Worm (Caenorhabditis elegans) whole organism, mixed stage, embryonic: Measurements from ENCODE around the gene Y75B12A.2.

Source experiments
- M03D4.4 ChIP-seq: sonication (generic microtip); optimal IDR thresholded peaks from 2 replicates; lab custom pipeline; 2017; ENCODE audit warnings: mild to moderate bottlenecking, missing genetic modification characterization, missing compliant biosample characterization
- bed-3 ChIP-seq: fragments of 200-800 bp; sonication (Bioruptor generic); optimal IDR thresholded peaks from 3 replicates; lab custom pipeline; 2018; ENCODE audit warnings: mild to moderate bottlenecking, missing genetic modification characterization, moderate library complexity, missing compliant biosample characterization
- ceh-39 ChIP-seq: fragments of 150-350 bp; optimal IDR thresholded peaks from 2 replicates; lab custom pipeline; 2014; ENCODE audit warnings: missing biosample characterization, missing genetic modification characterization
- ceh-43 ChIP-seq: fragments of 200-800 bp; sonication (Bioruptor generic); optimal IDR thresholded peaks from 2 replicates; lab custom pipeline; 2018; ENCODE audit warnings: mild to moderate bottlenecking, missing genetic modification characterization, moderate library complexity, missing compliant biosample characterization
- ceh-83 ChIP-seq: fragments of 200-800 bp; sonication (Bioruptor generic); optimal IDR thresholded peaks from 2 replicates; lab custom pipeline; 2018; ENCODE audit warnings: mild to moderate bottlenecking, missing genetic modification characterization, missing compliant biosample characterization
- ces-1 ChIP-seq: fragments of 150-350 bp; optimal IDR thresholded peaks from 2 replicates; lab custom pipeline; 2014; ENCODE audit warnings: missing biosample characterization, missing genetic modification reagents, missing genetic modification characterization
- cnd-1 ChIP-seq: fragments of 200-800 bp; sonication (Bioruptor generic); optimal IDR thresholded peaks from 2 replicates; lab custom pipeline; 2018; ENCODE audit warnings: mild to moderate bottlenecking, missing genetic modification characterization, missing compliant biosample characterization
- drap-1 ChIP-seq: fragments of 200-800 bp; sonication (Bioruptor generic); optimal IDR thresholded peaks from 3 replicates; lab custom pipeline; 2018; ENCODE audit warnings: mild to moderate bottlenecking, missing genetic modification characterization, missing compliant biosample characterization
- elt-1 ChIP-seq: sonication (generic microtip); optimal IDR thresholded peaks from 2 replicates; lab custom pipeline; 2017; ENCODE audit warnings: missing genetic modification characterization, mild to moderate bottlenecking, missing compliant biosample characterization, antibody characterized with exemption, moderate library complexity, borderline replicate concordance; ENCODE audit not compliant: insufficient read depth
- elt-3 ChIP-seq: fragments of 150-350 bp; optimal IDR thresholded peaks from 2 replicates; lab custom pipeline; 2014; ENCODE audit warnings: missing biosample characterization, missing genetic modification characterization
- flh-1 ChIP-seq: fragments of 200-800 bp; sonication (Bioruptor generic); optimal IDR thresholded peaks from 2 replicates; lab custom pipeline; 2018; ENCODE audit warnings: mild to moderate bottlenecking, missing genetic modification characterization, moderate library complexity, missing compliant biosample characterization
- ham-2 ChIP-seq: fragments of 200-800 bp; sonication (Bioruptor generic); optimal IDR thresholded peaks from 2 replicates; lab custom pipeline; 2018; ENCODE audit warnings: mild to moderate bottlenecking, missing genetic modification characterization, missing compliant biosample characterization
- hlh-1 ChIP-seq: fragments of 150-350 bp; optimal IDR thresholded peaks from 2 replicates; lab custom pipeline; 2014; ENCODE audit warnings: missing biosample characterization, missing genetic modification reagents, missing genetic modification characterization
- lin-13 ChIP-seq: fragments of 150-350 bp; optimal IDR thresholded peaks from 2 replicates; lab custom pipeline; 2014; ENCODE audit warnings: missing biosample characterization, missing genetic modification characterization
- lin-32 ChIP-seq: fragments of 200-800 bp; sonication (Bioruptor generic); optimal IDR thresholded peaks from 2 replicates; lab custom pipeline; 2018; ENCODE audit warnings: mild to moderate bottlenecking, missing genetic modification characterization, missing compliant biosample characterization
- lsy-2 ChIP-seq: fragments of 150-350 bp; optimal IDR thresholded peaks from 2 replicates; lab custom pipeline; 2014; ENCODE audit warnings: missing biosample characterization, missing genetic modification characterization
- mab-5 ChIP-seq: fragments of 150-350 bp; optimal IDR thresholded peaks from 2 replicates; lab custom pipeline; 2014; ENCODE audit warnings: missing biosample characterization, missing genetic modification characterization
- mep-1 ChIP-seq: fragments of 150-350 bp; optimal IDR thresholded peaks from 2 replicates; lab custom pipeline; 2017; ENCODE audit warnings: missing biosample characterization, missing genetic modification reagents, missing genetic modification characterization, inconsistent platforms
- mls-2 ChIP-seq: sonication (generic microtip); optimal IDR thresholded peaks from 2 replicates; lab custom pipeline; 2016; ENCODE audit warnings: mild to moderate bottlenecking, missing genetic modification characterization, moderate library complexity, missing compliant biosample characterization
- nhr-237 ChIP-seq: fragments of 150-350 bp; optimal IDR thresholded peaks from 2 replicates; lab custom pipeline; 2014; ENCODE audit warnings: missing biosample characterization, missing genetic modification characterization
- nhr-28 ChIP-seq: fragments of 150-350 bp; optimal IDR thresholded peaks from 2 replicates; lab custom pipeline; 2014; ENCODE audit warnings: missing biosample characterization, missing genetic modification characterization
- nhr-76 ChIP-seq: sonication (generic microtip); optimal IDR thresholded peaks from 2 replicates; lab custom pipeline; 2017; ENCODE audit warnings: missing biosample characterization, missing genetic modification characterization
- pha-4 ChIP-seq: fragments of 150-350 bp; optimal IDR thresholded peaks from 2 replicates; lab custom pipeline; 2018; ENCODE audit warnings: missing biosample characterization, missing genetic modification reagents, missing genetic modification characterization
- sem-2 ChIP-seq: fragments of 200-800 bp; sonication (Bioruptor generic); optimal IDR thresholded peaks from 2 replicates; lab custom pipeline; 2018; ENCODE audit warnings: mild to moderate bottlenecking, missing genetic modification characterization, missing compliant biosample characterization
- snpc-4 ChIP-seq: fragments of 150-350 bp; optimal IDR thresholded peaks from 2 replicates; lab custom pipeline; 2014; ENCODE audit warnings: missing biosample characterization, missing genetic modification characterization
- sptf-1 ChIP-seq: sonication (generic microtip); optimal IDR thresholded peaks from 2 replicates; lab custom pipeline; 2017; ENCODE audit warnings: mild to moderate bottlenecking, missing genetic modification characterization, moderate library complexity, missing compliant biosample characterization
- tbx-8 ChIP-seq: fragments of 200-800 bp; sonication (Bioruptor generic); optimal IDR thresholded peaks from 2 replicates; lab custom pipeline; 2018; ENCODE audit warnings: mild to moderate bottlenecking, missing genetic modification characterization, moderate library complexity, missing compliant biosample characterization
- unc-120 ChIP-seq: sonication (generic microtip); optimal IDR thresholded peaks from 2 replicates; lab custom pipeline; 2017; ENCODE audit warnings: missing genetic modification characterization, missing compliant biosample characterization; ENCODE audit not compliant: poor library complexity, severe bottlenecking
- unc-39 ChIP-seq: fragments of 150-350 bp; optimal IDR thresholded peaks from 2 replicates; lab custom pipeline; 2014; ENCODE audit warnings: missing biosample characterization, missing genetic modification characterization
- unc-62 ChIP-seq: fragments of 150-350 bp; optimal IDR thresholded peaks from 2 replicates; lab custom pipeline; 2014; ENCODE audit warnings: missing biosample characterization, missing genetic modification reagents, missing genetic modification characterization
- zip-8 ChIP-seq: fragments of 150-350 bp; optimal IDR thresholded peaks from 2 replicates; lab custom pipeline; 2014; ENCODE audit warnings: missing biosample characterization, missing genetic modification characterization
- ztf-11 ChIP-seq: fragments of 150-350 bp; optimal IDR thresholded peaks from 2 replicates; lab custom pipeline; 2014; ENCODE audit warnings: missing biosample characterization, missing genetic modification characterization

Gene Y75B12A.2

DNA sequence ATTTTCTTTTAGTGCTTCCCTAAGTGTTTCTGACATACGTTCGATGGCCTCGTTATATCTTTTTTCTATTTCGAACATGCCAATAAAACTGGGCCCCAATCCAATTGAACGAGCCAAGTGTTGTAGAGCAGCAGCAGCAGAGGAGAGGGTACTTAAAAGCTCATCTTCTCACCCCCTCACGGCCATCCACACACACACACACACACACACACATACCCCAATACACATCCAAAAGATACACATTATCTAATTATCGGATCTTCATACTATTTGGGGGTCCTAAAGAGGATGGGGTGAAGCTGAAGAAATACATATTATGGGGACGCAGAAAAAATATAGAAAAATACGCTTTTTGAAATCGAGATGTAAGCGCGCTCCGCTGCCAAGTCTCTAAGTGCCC, 36.6 kb upstream of the Y75B12A.2 start:
- TF ChIP-seq drap-1 (GFP tag; lab: Kevin White, UChicago) (peak; percentile 70), ces-1 (peak; percentile 95), elt-1 (tag; lab: Kevin White, UChicago) (peak; percentile 36), sptf-1 (no peak), nhr-76 (tag; lab: Kevin White, UChicago) (no peak)

DNA sequence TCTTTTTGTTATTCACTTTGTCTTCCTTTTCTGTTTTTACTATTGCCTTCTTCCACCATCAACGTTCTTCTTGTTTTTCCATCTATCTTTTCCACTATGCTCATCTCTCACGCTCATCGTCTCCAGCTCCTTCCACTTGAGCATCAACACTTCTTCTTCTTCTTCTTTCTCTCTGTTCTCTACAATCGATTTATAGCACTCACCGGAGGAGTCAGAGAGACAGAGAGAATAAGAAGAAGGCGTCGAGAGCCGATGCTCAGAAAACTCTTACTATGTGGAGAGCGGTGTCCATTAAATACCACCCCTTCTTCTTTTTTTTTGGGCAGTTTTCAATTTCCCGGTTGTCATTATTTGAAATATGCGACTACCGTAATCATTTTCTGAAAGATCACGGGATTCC, 34.5 kb upstream of the Y75B12A.2 start:
- TF ChIP-seq bed-3 (GFP tag; lab: Kevin White, UChicago): no peak
- TF ChIP-seq elt-3 (tag; lab: Kevin White, UChicago): no peak
- peak; percentile 60 for TF ChIP-seq ces-1
- no peak for TF ChIP-seq ceh-39 (tag; lab: Kevin White, UChicago)
- no peak for TF ChIP-seq sptf-1
- TF ChIP-seq M03D4.4: no peak
- TF ChIP-seq ztf-11 (tag; lab: Kevin White, UChicago): no peak

- TF ChIP-seq unc-120 (tag; lab: Kevin White, UChicago) (peak; percentile 19), elt-1 (tag; lab: Kevin White, UChicago) (no peak), unc-62 (GFP tag; lab: Kevin White, UChicago) (peak; percentile 82), ceh-39 (tag; lab: Kevin White, UChicago) (no peak), mls-2 (tag; lab: Kevin White, UChicago) (no peak), mab-5 (tag; lab: Kevin White, UChicago) (peak; percentile 16), bed-3 (GFP tag; lab: Kevin White, UChicago) (no peak), ceh-43 (GFP tag; lab: Kevin White, UChicago) (no peak), nhr-76 (tag; lab: Kevin White, UChicago) (no peak), flh-1 (GFP tag; lab: Kevin White, UChicago) (no peak)
Observed at ce11 chrV:15078560-15078959, 30.8 kb upstream of the Y75B12A.2 start.

- TF ChIP-seq zip-8 (tag; lab: Kevin White, UChicago) (no peak), drap-1 (GFP tag; lab: Kevin White, UChicago) (peak; percentile 37), cnd-1 (tag; lab: Kevin White, UChicago) (peak; percentile 3), sem-2 (GFP tag; lab: Kevin White, UChicago) (no peak), unc-62 (GFP tag; lab: Kevin White, UChicago) (no peak), ces-1 (peak; percentile 8), ceh-43 (GFP tag; lab: Kevin White, UChicago) (no peak), lsy-2 (tag; lab: Kevin White, UChicago) (peak; percentile 41), nhr-237 (no peak), bed-3 (GFP tag; lab: Kevin White, UChicago) (no peak), mep-1 (no peak), ztf-11 (tag; lab: Kevin White, UChicago) (no peak)
Observed at ce11 chrV:15082291-15082690, 27.1 kb upstream of the Y75B12A.2 start, which contains the start of the genes C01G10.10 and C01G10.9. Gene C01G10.10, minus strand, starts transcription at chrV:15082441. Gene C01G10.9, plus strand, starts transcription at chrV:15082530.

DNA sequence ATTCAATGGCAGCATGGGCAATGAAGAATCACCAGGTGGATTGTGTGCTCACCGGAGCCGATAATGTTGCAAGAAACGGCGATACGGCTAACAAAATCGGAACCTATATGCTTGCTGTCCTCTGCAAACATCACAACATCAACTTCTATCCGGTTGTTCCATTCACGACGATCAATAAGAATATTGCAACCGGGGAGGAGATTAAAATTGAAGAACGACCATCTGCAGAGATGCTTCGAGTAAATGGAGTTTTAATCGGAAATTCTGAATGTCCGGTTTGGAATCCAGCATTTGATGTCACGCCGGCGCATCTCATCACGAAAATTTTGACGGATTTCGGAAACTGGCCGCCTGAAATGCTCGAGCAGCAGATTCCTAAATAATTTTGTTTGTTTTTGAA, 25.7 kb upstream of the Y75B12A.2 start:
- TF ChIP-seq unc-62 (GFP tag; lab: Kevin White, UChicago) (no peak), elt-1 (tag; lab: Kevin White, UChicago) (no peak), bed-3 (GFP tag; lab: Kevin White, UChicago) (no peak), cnd-1 (tag; lab: Kevin White, UChicago) (no peak), pha-4 (tag; lab: Kevin White, UChicago) (no peak), nhr-237 (no peak), ham-2 (GFP tag; lab: Kevin White, UChicago) (no peak)

DNA sequence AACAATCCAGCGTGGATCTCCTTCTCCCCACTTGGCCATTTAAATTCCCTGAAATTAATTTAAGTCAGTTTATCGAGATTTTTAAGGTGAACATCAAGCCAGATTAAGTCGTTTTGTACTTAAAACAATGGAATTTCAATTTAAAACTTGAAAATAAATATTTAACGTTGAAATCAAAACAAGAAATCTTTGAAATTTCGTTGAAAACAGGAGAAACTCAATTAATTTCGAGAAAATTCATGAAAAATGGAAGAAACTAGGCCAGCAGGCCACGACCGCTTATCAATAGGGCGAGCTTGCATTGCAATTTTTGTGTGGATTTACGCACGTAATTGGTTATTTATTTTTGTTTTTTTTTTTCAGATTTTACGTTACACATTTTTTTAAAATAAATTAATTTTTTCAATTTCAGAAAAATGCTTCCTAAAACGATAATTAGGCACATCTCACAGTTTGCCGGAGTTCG, 24.0 kb upstream of the Y75B12A.2 start, which contains the start of the genes ahsa-1 and C01G10.7:
Gene ahsa-1 (minus strand): TSS at position 51 of the 466 bp plus-strand sequence.
Gene C01G10.7 (plus strand): TSS at position 413 of the 466 bp plus-strand sequence.
- peak; percentile 87 for TF ChIP-seq mep-1
- peak; percentile 56 for TF ChIP-seq lin-32
- peak; percentile 46 for TF ChIP-seq pha-4 (tag; lab: Kevin White, UChicago)
- no peak for TF ChIP-seq cnd-1 (tag; lab: Kevin White, UChicago)
- TF ChIP-seq elt-3 (tag; lab: Kevin White, UChicago): no peak
- TF ChIP-seq snpc-4 (tag; lab: Kevin White, UChicago): no peak
- peak; percentile 44 for TF ChIP-seq lin-13 (tag; lab: Kevin White, UChicago)
- no peak for TF ChIP-seq flh-1 (GFP tag; lab: Kevin White, UChicago)
- peak; percentile 97 for TF ChIP-seq ces-1
- TF ChIP-seq ceh-83 (GFP tag; lab: Kevin White, UChicago): no peak
- peak; percentile 2 for TF ChIP-seq hlh-1
- peak; percentile 70 for TF ChIP-seq drap-1 (GFP tag; lab: Kevin White, UChicago)
- TF ChIP-seq ham-2 (GFP tag; lab: Kevin White, UChicago): no peak
- peak; percentile 73 for TF ChIP-seq lsy-2 (tag; lab: Kevin White, UChicago)
- TF ChIP-seq nhr-76 (tag; lab: Kevin White, UChicago): no peak
- TF ChIP-seq M03D4.4: peak; percentile 44
- TF ChIP-seq tbx-8 (GFP tag; lab: Kevin White, UChicago): no peak
- TF ChIP-seq nhr-28 (tag; lab: Kevin White, UChicago): no peak
- no peak for TF ChIP-seq unc-120 (tag; lab: Kevin White, UChicago)
- peak; percentile 70 for TF ChIP-seq ceh-43 (GFP tag; lab: Kevin White, UChicago)
- peak; percentile 39 for TF ChIP-seq mls-2 (tag; lab: Kevin White, UChicago)
- TF ChIP-seq ceh-39 (tag; lab: Kevin White, UChicago): peak; percentile 73
- TF ChIP-seq nhr-237: peak; percentile 90
- peak; percentile 61 for TF ChIP-seq mab-5 (tag; lab: Kevin White, UChicago)
- no peak for TF ChIP-seq unc-39 (tag; lab: Kevin White, UChicago)
- TF ChIP-seq sem-2 (GFP tag; lab: Kevin White, UChicago): no peak
- no peak for TF ChIP-seq ztf-11 (tag; lab: Kevin White, UChicago)
- TF ChIP-seq zip-8 (tag; lab: Kevin White, UChicago): no peak
- peak; percentile 70 for TF ChIP-seq sptf-1
